Fruit fly (Drosophila melanogaster) whole organism, prepupa: ENCODE results near the gene CG43630.

Experiments
- Blimp-1 ChIP-seq: fragments of 200-800 bp; sonication (Bioruptor generic); optimal IDR thresholded peaks from 3 replicates; lab custom pipeline; 2017; ENCODE audit warnings: missing biosample characterization, missing genetic modification characterization, mild to moderate bottlenecking, moderate library complexity, missing genetic modification reagents
- CG10631 ChIP-seq: fragments of 200-800 bp; sonication (Bioruptor generic); optimal IDR thresholded peaks from 2 replicates; lab custom pipeline; 2016; ENCODE audit warnings: missing biosample characterization, missing genetic modification characterization
- CG10669 ChIP-seq: fragments of 200-800 bp; sonication (Bioruptor generic); optimal IDR thresholded peaks from 3 replicates; lab custom pipeline; 2018; ENCODE audit warnings: missing biosample characterization, mild to moderate bottlenecking, missing genetic modification characterization, moderate library complexity
- CG11294 ChIP-seq: fragments of 200-800 bp; sonication (Bioruptor generic); IDR thresholded peaks from 2 replicates; pipeline ENCODE4 v1.3.6; 2022; ENCODE audit warnings: missing biosample characterization, missing genetic modification characterization
- CG11762 ChIP-seq: fragments of 200-800 bp; sonication (Bioruptor generic); optimal IDR thresholded peaks from 3 replicates; lab custom pipeline; 2016; ENCODE audit warnings: missing biosample characterization, missing genetic modification characterization; ENCODE audit not compliant: insufficient read depth
- CG1621 ChIP-seq: fragments of 200-800 bp; sonication (Bioruptor generic); optimal IDR thresholded peaks from 3 replicates; lab custom pipeline; 2018; ENCODE audit warnings: missing biosample characterization, mild to moderate bottlenecking, missing genetic modification characterization
- CG31627 ChIP-seq: fragments of 200-800 bp; sonication (Bioruptor generic); optimal IDR thresholded peaks from 3 replicates; lab custom pipeline; 2016; ENCODE audit warnings: missing biosample characterization, missing genetic modification characterization
- CG32006 ChIP-seq: fragments of 200-800 bp; sonication (Bioruptor generic); optimal IDR thresholded peaks from 3 replicates; lab custom pipeline; 2017; ENCODE audit warnings: missing biosample characterization, mild to moderate bottlenecking, missing genetic modification characterization
- CG34406 ChIP-seq: fragments of 200-800 bp; sonication (Bioruptor generic); optimal IDR thresholded peaks from 3 replicates; lab custom pipeline; 2016; ENCODE audit warnings: missing biosample characterization, missing genetic modification characterization
- CG3919 ChIP-seq: fragments of 200-800 bp; sonication (Bioruptor generic); optimal IDR thresholded peaks from 3 replicates; lab custom pipeline; 2016; ENCODE audit warnings: missing biosample characterization, missing genetic modification characterization
- CG4318 ChIP-seq: fragments of 200-800 bp; sonication (Bioruptor generic); optimal IDR thresholded peaks from 3 replicates; lab custom pipeline; 2017; ENCODE audit warnings: missing biosample characterization, mild to moderate bottlenecking, missing genetic modification characterization
- CG6163 ChIP-seq: fragments of 200-800 bp; sonication (Bioruptor generic); IDR thresholded peaks from 3 replicates; pipeline ENCODE4 v1.3.6; 2022; ENCODE audit warnings: missing biosample characterization, missing genetic modification characterization
- CG6276 ChIP-seq: fragments of 200-800 bp; sonication (Bioruptor generic); optimal IDR thresholded peaks from 2 replicates; lab custom pipeline; 2017; ENCODE audit warnings: missing biosample characterization, mild to moderate bottlenecking, missing genetic modification characterization
- CG6854 ChIP-seq: fragments of 200-800 bp; sonication (Bioruptor generic); optimal IDR thresholded peaks from 2 replicates; lab custom pipeline; 2017; ENCODE audit warnings: missing biosample characterization, mild to moderate bottlenecking, missing genetic modification characterization
- CG7368 ChIP-seq: fragments of 200-800 bp; sonication (Bioruptor generic); optimal IDR thresholded peaks from 3 replicates; lab custom pipeline; 2016; ENCODE audit warnings: missing biosample characterization, missing genetic modification characterization
- CG8119 ChIP-seq: fragments of 200-800 bp; sonication (Bioruptor generic); IDR thresholded peaks from 3 replicates; pipeline ENCODE4 v1.3.6; 2022; ENCODE audit warnings: missing biosample characterization, missing genetic modification characterization
- CG8319 ChIP-seq: fragments of 200-800 bp; sonication (Bioruptor generic); optimal IDR thresholded peaks from 3 replicates; lab custom pipeline; 2016; ENCODE audit warnings: missing biosample characterization, missing genetic modification characterization
- CG8632 ChIP-seq: fragments of 200-800 bp; sonication (Bioruptor generic); optimal IDR thresholded peaks from 3 replicates; lab custom pipeline; 2016; ENCODE audit warnings: missing biosample characterization, missing genetic modification characterization
- CG9139 ChIP-seq: fragments of 200-800 bp; sonication (Bioruptor generic); optimal IDR thresholded peaks from 3 replicates; lab custom pipeline; 2017; ENCODE audit warnings: missing biosample characterization, mild to moderate bottlenecking, missing genetic modification characterization
- Eip75B ChIP-seq: fragments of 200-800 bp; sonication (Bioruptor generic); optimal IDR thresholded peaks from 3 replicates; lab custom pipeline; 2016; ENCODE audit warnings: missing biosample characterization, missing genetic modification characterization
- Eip78C ChIP-seq: fragments of 200-800 bp; sonication (Bioruptor generic); peaks from one replicate; lab custom pipeline; 2016; ENCODE audit warnings: missing biosample characterization, missing genetic modification characterization
- Eip93F ChIP-seq: fragments of 200-800 bp; sonication (Bioruptor generic); optimal IDR thresholded peaks from 2 replicates; lab custom pipeline; 2016; ENCODE audit warnings: missing biosample characterization, mild to moderate bottlenecking, missing genetic modification characterization
- Ets21C ChIP-seq: fragments of 200-800 bp; sonication (Bioruptor generic); optimal IDR thresholded peaks from 3 replicates; lab custom pipeline; 2016; ENCODE audit warnings: missing biosample characterization, missing genetic modification characterization
- Ets96B ChIP-seq: fragments of 200-800 bp; optimal IDR thresholded peaks from 2 replicates; lab custom pipeline; 2019; ENCODE audit warnings: missing biosample characterization, mild to moderate bottlenecking, missing genetic modification characterization, moderate library complexity
- Gug ChIP-seq: fragments of 200-800 bp; sonication (Bioruptor generic); IDR thresholded peaks from 2 replicates; pipeline ENCODE4 v1.3.6; 2022; ENCODE audit warnings: missing biosample characterization, missing genetic modification characterization
- Hr38 ChIP-seq: sonication (Bioruptor generic); optimal IDR thresholded peaks from 2 replicates; lab custom pipeline; 2016; ENCODE audit warnings: missing biosample characterization, missing genetic modification characterization
- Hr39 ChIP-seq: fragments of 200-800 bp; sonication (Bioruptor generic); optimal IDR thresholded peaks from 2 replicates; lab custom pipeline; 2016; ENCODE audit warnings: missing biosample characterization, missing genetic modification characterization
- Hr4 ChIP-seq: fragments of 200-800 bp; sonication (Bioruptor generic); optimal IDR thresholded peaks from 3 replicates; lab custom pipeline; 2016; ENCODE audit warnings: missing biosample characterization, missing genetic modification characterization
- Lpt ChIP-seq: fragments of 200-800 bp; sonication (Bioruptor generic); optimal IDR thresholded peaks from 3 replicates; lab custom pipeline; 2016; ENCODE audit warnings: missing biosample characterization, missing genetic modification characterization
- OdsH ChIP-seq: fragments of 200-800 bp; sonication (Bioruptor generic); optimal IDR thresholded peaks from 3 replicates; lab custom pipeline; 2016; ENCODE audit warnings: missing biosample characterization, missing genetic modification characterization
- Sox102F ChIP-seq: fragments of 200-800 bp; sonication (Bioruptor generic); optimal IDR thresholded peaks from 2 replicates; lab custom pipeline; 2016; ENCODE audit warnings: missing biosample characterization, mild to moderate bottlenecking, missing genetic modification characterization
- Sox15 ChIP-seq: fragments of 200-800 bp; sonication (Bioruptor generic); optimal IDR thresholded peaks from 3 replicates; lab custom pipeline; 2016; ENCODE audit warnings: missing biosample characterization, missing genetic modification characterization
- achi ChIP-seq: fragments of 200-800 bp; sonication (Bioruptor generic); optimal IDR thresholded peaks from 3 replicates; lab custom pipeline; 2016; ENCODE audit warnings: missing biosample characterization, missing genetic modification characterization
- acj6 ChIP-seq: fragments of 200-800 bp; sonication (Bioruptor generic); optimal IDR thresholded peaks from 3 replicates; lab custom pipeline; 2016; ENCODE audit warnings: missing biosample characterization, missing genetic modification characterization
- cyc ChIP-seq: fragments of 200-800 bp; sonication (Bioruptor generic); optimal IDR thresholded peaks from 3 replicates; lab custom pipeline; 2016; ENCODE audit warnings: missing biosample characterization, missing genetic modification characterization
- dac ChIP-seq: fragments of 200-800 bp; sonication (Bioruptor generic); optimal IDR thresholded peaks from 2 replicates; lab custom pipeline; 2017; ENCODE audit warnings: missing biosample characterization, mild to moderate bottlenecking, missing genetic modification characterization
- dsx ChIP-seq: fragments of 200-800 bp; optimal IDR thresholded peaks from 3 replicates; lab custom pipeline; 2019; ENCODE audit warnings: missing biosample characterization, mild to moderate bottlenecking, missing genetic modification characterization, moderate library complexity; ENCODE audit not compliant: poor library complexity, severe bottlenecking
- eg ChIP-seq: fragments of 200-800 bp; sonication (Bioruptor generic); IDR thresholded peaks from 3 replicates; pipeline ENCODE4 v1.3.6; 2022; ENCODE audit warnings: missing biosample characterization, missing genetic modification characterization
- esn ChIP-seq: fragments of 200-800 bp; sonication (Bioruptor generic); optimal IDR thresholded peaks from 2 replicates; lab custom pipeline; 2016; ENCODE audit warnings: missing biosample characterization, mild to moderate bottlenecking, missing genetic modification characterization, moderate library complexity
- fd59A ChIP-seq: fragments of 200-800 bp; sonication (Bioruptor generic); optimal IDR thresholded peaks from 2 replicates; lab custom pipeline; 2017; ENCODE audit warnings: missing biosample characterization, mild to moderate bottlenecking, missing genetic modification characterization, missing genetic modification reagents
- fd85E ChIP-seq: fragments of 200-800 bp; sonication (Bioruptor generic); optimal IDR thresholded peaks from 3 replicates; lab custom pipeline; 2016; ENCODE audit warnings: missing biosample characterization, missing genetic modification characterization
- fkh ChIP-seq: fragments of 200-800 bp; sonication (Bioruptor generic); optimal IDR thresholded peaks from 3 replicates; lab custom pipeline; 2017; ENCODE audit warnings: missing biosample characterization, mild to moderate bottlenecking, missing genetic modification characterization, moderate library complexity
- net ChIP-seq: fragments of 200-800 bp; sonication (Bioruptor generic); optimal IDR thresholded peaks from 3 replicates; lab custom pipeline; 2016; ENCODE audit warnings: missing biosample characterization, missing genetic modification characterization
- pdm3 ChIP-seq: fragments of 200-800 bp; sonication (Bioruptor generic); optimal IDR thresholded peaks from 3 replicates; lab custom pipeline; 2016; ENCODE audit warnings: missing biosample characterization, missing genetic modification characterization
- salr ChIP-seq, 2 experiments: fragments of 200-800 bp; sonication (Bioruptor generic); optimal IDR thresholded peaks; 3 replicates each; lab custom pipeline; 2016 to 2018; ENCODE audit warnings: missing biosample characterization in 2 of 2, missing genetic modification characterization in 2 of 2, mild to moderate bottlenecking in 1 of 2
- ss ChIP-seq, 2 experiments: fragments of 200-800 bp; sonication (Bioruptor generic); optimal IDR thresholded peaks; 2 replicates in 1 of 2; 3 replicates in 1 of 2; lab custom pipeline; 2017 to 2018; ENCODE audit warnings: mild to moderate bottlenecking in 2 of 2, missing biosample characterization in 2 of 2, missing genetic modification characterization in 2 of 2, moderate library complexity in 1 of 2
- svp ChIP-seq: fragments of 200-800 bp; sonication (Bioruptor generic); peaks from one replicate; lab custom pipeline; 2016; ENCODE audit warnings: missing biosample characterization, missing genetic modification characterization
- topi ChIP-seq: fragments of 200-800 bp; sonication (Bioruptor generic); optimal IDR thresholded peaks from 3 replicates; lab custom pipeline; 2016; ENCODE audit warnings: missing biosample characterization, missing genetic modification characterization
- vri ChIP-seq: fragments of 200-800 bp; sonication (Bioruptor generic); optimal IDR thresholded peaks from 3 replicates; lab custom pipeline; 2016; ENCODE audit warnings: missing biosample characterization, mild to moderate bottlenecking, missing genetic modification characterization

Gene CG43630

DNA sequence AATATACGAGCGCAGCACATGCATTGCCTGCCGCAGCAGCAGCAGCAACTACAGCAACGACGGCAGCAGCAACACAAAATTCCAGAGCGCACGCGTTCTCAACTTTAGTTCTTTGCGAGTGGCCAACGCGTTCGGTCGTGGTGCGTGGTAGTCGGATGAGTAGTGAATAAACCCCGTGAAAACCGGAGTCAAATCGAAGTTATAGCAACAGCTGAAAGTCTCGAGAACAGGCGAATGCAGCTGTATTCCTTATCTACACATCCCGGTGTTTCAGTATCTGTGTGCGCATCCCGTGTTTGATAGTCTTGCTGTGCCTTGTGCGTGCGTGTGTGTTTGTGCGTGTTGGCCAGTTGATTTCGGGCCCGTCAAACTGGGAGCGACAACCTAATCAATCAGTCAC, 28.1 kb downstream of the CG43630 start, which contains the start of gene Dtg:
Gene Dtg, plus strand, starts transcription at position 105 of the 400 bp plus-strand sequence.
- TF ChIP-seq OdsH (GFP tag; lab: Kevin White, UChicago) (no peak), pdm3 (no peak), dsx (peak; percentile 8), eg (0 out of 3 replicates have a peak, but pooled peaks have one; percentile 6), vri (GFP tag; lab: Kevin White, UChicago) (no peak), Sox102F (GFP tag; lab: Kevin White, UChicago) (no peak), Eip75B (GFP tag; lab: Kevin White, UChicago) (no peak), fd59A (no peak), Hr39 (GFP tag; lab: Kevin White, UChicago) (no peak), CG9139 (GFP tag; lab: Kevin White, UChicago) (peak; percentile 20), acj6 (no peak), CG4318 (GFP tag; lab: Kevin White, UChicago) (no peak), CG10669 (GFP tag; lab: Kevin White, UChicago) (no peak), Gug (GFP tag; lab: Robert Waterston, UW) (no peak), CG8319 (GFP tag; lab: Kevin White, UChicago) (no peak), Sox15 (no peak), Eip78C (peak; percentile 59), Blimp-1 (GFP tag; lab: Kevin White, UChicago) (no peak), CG1621 (peak; percentile 85), svp (GFP tag; lab: Kevin White, UChicago) (peak; percentile 0), Eip93F (GFP tag; lab: Kevin White, UChicago) (no peak), CG6854 (GFP tag; lab: Kevin White, UChicago) (peak; percentile 1), Ets21C (GFP tag; lab: Kevin White, UChicago) (no peak), CG8632 (GFP tag; lab: Kevin White, UChicago) (no peak), CG34406 (GFP tag; lab: Kevin White, UChicago) (no peak), CG3919 (peak; percentile 29), Hr4 (no peak), Ets96B (tag; lab: Kevin White, UChicago) (no peak), esn (GFP tag; lab: Kevin White, UChicago) (no peak), CG11294 (no peak), CG8119 (0 out of 3 replicates have a peak, but pooled peaks have one; percentile 5), CG6276 (GFP tag; lab: Kevin White, UChicago) (no peak), cyc (GFP tag; lab: Kevin White, UChicago) (no peak), CG11762 (no peak), Hr38 (no peak), net (GFP tag; lab: Kevin White, UChicago) (no peak), CG10631 (GFP tag; lab: Kevin White, UChicago) (no peak), ss (GFP tag; optimal IDR thresholded peaks at IDR 0.05; lab: Kevin White, UChicago) (peak; percentile 2 to 81), CG32006 (no peak)

DNA sequence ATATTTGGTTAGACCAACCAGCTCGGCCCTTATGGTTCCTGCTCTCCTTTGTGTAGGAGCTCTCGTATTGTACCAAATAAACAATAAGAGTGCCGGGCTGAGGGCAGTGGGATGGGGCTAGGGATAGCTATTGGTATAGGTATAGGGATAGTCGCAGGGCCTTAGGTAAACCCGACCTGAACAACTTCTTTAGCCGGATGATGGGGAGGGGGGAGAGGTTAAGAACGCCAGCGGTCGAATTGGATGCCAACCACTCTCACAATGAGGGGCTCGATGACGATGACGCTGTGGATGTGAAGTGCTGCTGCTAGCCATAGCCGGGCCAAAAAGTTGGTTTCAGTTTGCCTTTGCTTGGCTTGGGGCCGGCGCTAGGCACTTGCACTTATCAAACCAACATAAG, 28.7 kb downstream of the CG43630 start:
- no peak for TF ChIP-seq achi (GFP tag; lab: Kevin White, UChicago)
- TF ChIP-seq net (GFP tag; lab: Kevin White, UChicago), result no peak
- no peak for TF ChIP-seq Eip75B (GFP tag; lab: Kevin White, UChicago)
- TF ChIP-seq fd85E (GFP tag; lab: Kevin White, UChicago), result no peak
- no peak for TF ChIP-seq CG7368 (GFP tag; lab: Kevin White, UChicago)
- no peak for TF ChIP-seq dac (GFP tag; lab: Kevin White, UChicago)
- no peak for TF ChIP-seq Hr38
- no peak for TF ChIP-seq Sox15
- TF ChIP-seq fkh (GFP tag; lab: Kevin White, UChicago), result no peak
- no peak for TF ChIP-seq ss (GFP tag; optimal IDR thresholded peaks at IDR 0.05; lab: Kevin White, UChicago)
- no peak for TF ChIP-seq salr (GFP tag; optimal IDR thresholded peaks at IDR 0.05; lab: Kevin White, UChicago)
- no peak for TF ChIP-seq pdm3
- TF ChIP-seq fd59A, result no peak
- TF ChIP-seq cyc (GFP tag; lab: Kevin White, UChicago), result no peak
- TF ChIP-seq CG31627 (GFP tag; lab: Kevin White, UChicago), result no peak
- no peak for TF ChIP-seq Hr39 (GFP tag; lab: Kevin White, UChicago)
- no peak for TF ChIP-seq CG32006
- no peak for TF ChIP-seq topi (GFP tag; lab: Kevin White, UChicago)
- TF ChIP-seq CG6163 (GFP tag; lab: Robert Waterston, UW), result no peak
- no peak for TF ChIP-seq Lpt (GFP tag; lab: Kevin White, UChicago)
